Fruit fly (Drosophila melanogaster): Measurements from ENCODE around the gene Dpm3.

DNA sequence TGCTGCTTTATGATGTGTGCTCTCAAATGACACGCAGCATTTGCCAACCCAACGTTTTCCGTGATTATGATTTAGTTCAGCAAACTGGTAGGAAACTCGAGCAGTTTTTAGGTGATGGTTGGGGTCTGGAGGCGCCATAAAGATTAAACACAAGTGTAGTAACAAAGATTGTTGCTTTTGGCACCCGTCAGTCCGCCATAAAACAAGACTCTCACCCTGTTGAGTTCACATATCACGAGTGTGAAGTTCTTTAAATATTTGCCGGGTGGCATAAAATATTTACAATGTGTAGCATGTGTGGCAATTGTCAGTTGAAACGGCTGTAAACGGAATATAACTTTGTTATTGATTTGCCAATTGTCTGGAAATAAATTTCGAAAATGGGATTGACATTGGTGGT lies 38.9 kb upstream of the Dpm3 start:
- TF ChIP-seq spab (GFP tag; optimal IDR thresholded peaks at IDR 0.05) (no peak), CG3032 (tag; optimal IDR thresholded peaks at IDR 0.05) (no peak), OdsH (GFP tag; optimal IDR thresholded peaks at IDR 0.05) (no peak), Hr39 (GFP tag; optimal IDR thresholded peaks at IDR 0.05) (no peak), esn (GFP tag; optimal IDR thresholded peaks at IDR 0.05) (no peak), Ets96B (tag; optimal IDR thresholded peaks at IDR 0.05) (no peak), CG4318 (GFP tag; optimal IDR thresholded peaks at IDR 0.05) (no peak), CG6276 (GFP tag; optimal IDR thresholded peaks at IDR 0.05) (no peak), CG1621 (tag; optimal IDR thresholded peaks at IDR 0.05) (no peak), Eip75B (GFP tag; optimal IDR thresholded peaks at IDR 0.05) (no peak), CG32006 (GFP tag; optimal IDR thresholded peaks at IDR 0.05) (no peak), CG31627 (GFP tag; optimal IDR thresholded peaks at IDR 0.05) (no peak)
